Worm (Caenorhabditis elegans) whole organism, late embryonic: ENCODE measurements around the gene smu-2.
A peak's percentile ranks its signal among the peaks of the same experiment; 100 is the strongest.

Experiments used
- C08G9.2 ChIP-seq: sonication (generic microtip); optimal IDR thresholded peaks from 2 replicates; lab custom pipeline; 2016; ENCODE audit warnings: mild to moderate bottlenecking, missing genetic modification characterization, moderate library complexity, missing compliant biosample characterization
- C38D4.7 ChIP-seq: fragments of 200-800 bp; sonication (Bioruptor generic); optimal IDR thresholded peaks from 2 replicates; lab custom pipeline; 2018; ENCODE audit warnings: mild to moderate bottlenecking, missing genetic modification characterization, moderate library complexity, missing compliant biosample characterization
- F13H6.1 ChIP-seq: sonication (generic microtip); optimal IDR thresholded peaks from 2 replicates; lab custom pipeline; 2016; ENCODE audit warnings: missing genetic modification characterization, missing compliant biosample characterization
- K02D7.2 ChIP-seq: sonication (generic microtip); optimal IDR thresholded peaks from 2 replicates; lab custom pipeline; 2017; ENCODE audit warnings: mild to moderate bottlenecking, missing genetic modification characterization, missing compliant biosample characterization
- T23F11.4 ChIP-seq: fragments of 200-800 bp; sonication (Bioruptor generic); optimal IDR thresholded peaks from 2 replicates; lab custom pipeline; 2018; ENCODE audit warnings: mild to moderate bottlenecking, missing genetic modification characterization, missing compliant biosample characterization
- ahr-1 ChIP-seq: sonication (generic microtip); optimal IDR thresholded peaks from 2 replicates; lab custom pipeline; 2016; ENCODE audit warnings: missing genetic modification characterization, missing compliant biosample characterization
- ceh-14 ChIP-seq: sonication (generic microtip); optimal IDR thresholded peaks from 2 replicates; lab custom pipeline; 2016; ENCODE audit warnings: missing genotype, missing genetic modification characterization, missing compliant biosample characterization
- ceh-19 ChIP-seq: fragments of 200-800 bp; sonication (Bioruptor generic); optimal IDR thresholded peaks from 2 replicates; lab custom pipeline; 2018; ENCODE audit warnings: mild to moderate bottlenecking, missing genetic modification characterization, missing compliant biosample characterization
- ceh-2 ChIP-seq: sonication (generic microtip); optimal IDR thresholded peaks from 2 replicates; lab custom pipeline; 2016; ENCODE audit warnings: missing genotype, missing genetic modification characterization, missing compliant biosample characterization
- ceh-22 ChIP-seq: sonication (generic microtip); optimal IDR thresholded peaks from 2 replicates; lab custom pipeline; 2017; ENCODE audit warnings: missing biosample characterization, missing genetic modification characterization
- ceh-31 ChIP-seq: sonication (generic microtip); optimal IDR thresholded peaks from 2 replicates; lab custom pipeline; 2016; ENCODE audit warnings: missing genetic modification characterization, missing compliant biosample characterization
- ceh-45 ChIP-seq: fragments of 200-800 bp; sonication (Bioruptor generic); IDR thresholded peaks from 2 replicates; pipeline ENCODE4 v1.3.6; 2022; ENCODE audit warnings: missing genetic modification reagents, missing genetic modification characterization, missing compliant biosample characterization
- ceh-48 ChIP-seq: sonication (generic microtip); optimal IDR thresholded peaks from 2 replicates; lab custom pipeline; 2016; ENCODE audit warnings: missing genetic modification characterization, inconsistent platforms, missing compliant biosample characterization
- che-1 ChIP-seq: sonication (generic microtip); optimal IDR thresholded peaks from 2 replicates; lab custom pipeline; 2016; ENCODE audit warnings: mild to moderate bottlenecking, missing genetic modification characterization, missing compliant biosample characterization
- dmd-4 ChIP-seq: sonication (generic microtip); optimal IDR thresholded peaks from 2 replicates; lab custom pipeline; 2016; ENCODE audit warnings: borderline replicate concordance, missing genetic modification characterization, missing compliant biosample characterization
- dve-1 ChIP-seq: sonication (generic microtip); optimal IDR thresholded peaks from 2 replicates; lab custom pipeline; 2017; ENCODE audit warnings: antibody characterized with exemption, mild to moderate bottlenecking, missing genetic modification characterization, missing compliant biosample characterization
- elt-4 ChIP-seq: sonication (generic microtip); optimal IDR thresholded peaks from 2 replicates; lab custom pipeline; 2016; ENCODE audit warnings: missing genetic modification characterization, missing compliant biosample characterization
- eyg-1 ChIP-seq: sonication (generic microtip); optimal IDR thresholded peaks from 2 replicates; lab custom pipeline; 2016; ENCODE audit warnings: missing genotype, missing genetic modification characterization, missing compliant biosample characterization
- fkh-10 ChIP-seq: fragments of 150-350 bp; optimal IDR thresholded peaks from 2 replicates; lab custom pipeline; 2014; ENCODE audit warnings: missing biosample characterization, missing genetic modification reagents, missing genetic modification characterization
- fkh-6 ChIP-seq: sonication (generic microtip); optimal IDR thresholded peaks from 2 replicates; lab custom pipeline; 2016; ENCODE audit warnings: missing genetic modification characterization, missing compliant biosample characterization
- hlh-30 ChIP-seq: sonication (generic microtip); optimal IDR thresholded peaks from 2 replicates; lab custom pipeline; 2017; ENCODE audit warnings: antibody characterized with exemption, missing genetic modification characterization, missing compliant biosample characterization; ENCODE audit not compliant: insufficient read depth
- hlh-6 ChIP-seq: sonication (generic microtip); optimal IDR thresholded peaks from 2 replicates; lab custom pipeline; 2016; ENCODE audit warnings: missing genotype, missing genetic modification characterization, missing compliant biosample characterization
- hlh-8 ChIP-seq: sonication (generic microtip); optimal IDR thresholded peaks from 2 replicates; lab custom pipeline; 2016; ENCODE audit warnings: missing genotype, missing genetic modification characterization, missing compliant biosample characterization
- madf-2 ChIP-seq: sonication (generic microtip); optimal IDR thresholded peaks from 2 replicates; lab custom pipeline; 2017; ENCODE audit warnings: missing genetic modification characterization, missing compliant biosample characterization
- nfya-1 ChIP-seq: sonication (generic microtip); optimal IDR thresholded peaks from 2 replicates; lab custom pipeline; 2017; ENCODE audit warnings: missing genetic modification characterization, mild to moderate bottlenecking, missing compliant biosample characterization, antibody characterized with exemption, moderate library complexity
- nhr-232 ChIP-seq: sonication (generic microtip); optimal IDR thresholded peaks from 2 replicates; lab custom pipeline; 2016; ENCODE audit warnings: missing genetic modification characterization, missing compliant biosample characterization
- npax-4 ChIP-seq: sonication (generic microtip); optimal IDR thresholded peaks from 2 replicates; lab custom pipeline; 2016; ENCODE audit warnings: missing genetic modification characterization, missing compliant biosample characterization
- pat-9 ChIP-seq: fragments of 200-800 bp; sonication (Bioruptor generic); optimal IDR thresholded peaks from 2 replicates; lab custom pipeline; 2018; ENCODE audit warnings: mild to moderate bottlenecking, missing genetic modification characterization, moderate library complexity, missing compliant biosample characterization
- pax-1 ChIP-seq: fragments of 150-350 bp; optimal IDR thresholded peaks from 2 replicates; lab custom pipeline; 2014; ENCODE audit warnings: missing biosample characterization, missing genetic modification characterization
- pha-2 ChIP-seq: sonication (generic microtip); optimal IDR thresholded peaks from 2 replicates; lab custom pipeline; 2017; ENCODE audit warnings: mild to moderate bottlenecking, missing genetic modification characterization, missing compliant biosample characterization
- pha-4 ChIP-seq: fragments of 150-350 bp; optimal IDR thresholded peaks from 2 replicates; lab custom pipeline; 2018; ENCODE audit warnings: missing biosample characterization, missing genetic modification reagents, missing genetic modification characterization
- pqm-1 ChIP-seq: sonication (generic microtip); optimal IDR thresholded peaks from 2 replicates; lab custom pipeline; 2016; ENCODE audit warnings: missing genetic modification characterization, missing compliant biosample characterization
- sdc-2 ChIP-seq: sonication (generic microtip); optimal IDR thresholded peaks from 2 replicates; lab custom pipeline; 2016; ENCODE audit warnings: missing genotype, missing genetic modification characterization, missing compliant biosample characterization
- sox-2 ChIP-seq: fragments of 200-800 bp; sonication (Bioruptor generic); IDR thresholded peaks from 2 replicates; pipeline ENCODE4 v1.3.6; 2022; ENCODE audit warnings: missing genetic modification reagents, missing genetic modification characterization, missing compliant biosample characterization
- tbx-7 ChIP-seq: sonication (generic microtip); optimal IDR thresholded peaks from 2 replicates; lab custom pipeline; 2016; ENCODE audit warnings: missing genotype, missing genetic modification characterization, missing compliant biosample characterization
- ttx-3 ChIP-seq: sonication (generic microtip); optimal IDR thresholded peaks from 2 replicates; lab custom pipeline; 2016; ENCODE audit warnings: missing genetic modification reagents, missing genetic modification characterization, missing compliant biosample characterization
- unc-3 ChIP-seq, 2 experiments: fragments of 200-800 bp in 1 of 2; sonication (Bioruptor generic) in 1 of 2; sonication (generic microtip) in 1 of 2; conservative IDR thresholded peaks in 1 of 2; optimal IDR thresholded peaks in 1 of 2; 2 replicates each; pipeline versions ENCODE4 v1.3.6 to Lab custom; 2016 to 2022; ENCODE audit warnings: missing compliant biosample characterization in 2 of 2, missing genetic modification characterization in 2 of 2, missing genetic modification reagents in 1 of 2
- zip-5 ChIP-seq: sonication (generic microtip); optimal IDR thresholded peaks from 2 replicates; lab custom pipeline; 2016; ENCODE audit warnings: missing genetic modification characterization, missing compliant biosample characterization

The smu-2 gene

ce11 chrII:3502520-3503323, 20.5 kb downstream of the smu-2 start, which contains the start of the genes col-71 and Y49F6B.2 (continued):
- TF ChIP-seq C38D4.7 (GFP tag; lab: Kevin White, UChicago) = no peak
- peak; percentile 60 for TF ChIP-seq hlh-8 (tag; lab: Kevin White, UChicago)
- no peak for TF ChIP-seq fkh-6 (tag; lab: Kevin White, UChicago)
- TF ChIP-seq ahr-1 = peak; percentile 58
- TF ChIP-seq ceh-2 = peak; percentile 86
- peak; percentile 84 for TF ChIP-seq tbx-7 (tag; lab: Kevin White, UChicago)
- no peak for TF ChIP-seq npax-4 (tag; lab: Kevin White, UChicago)
- TF ChIP-seq ceh-14 (tag; lab: Kevin White, UChicago) = peak; percentile 89
- no peak for TF ChIP-seq sox-2
- TF ChIP-seq hlh-6 = no peak
- peak; percentile 96 for TF ChIP-seq ceh-31 (tag; lab: Kevin White, UChicago)
- TF ChIP-seq ceh-48 = no peak
- TF ChIP-seq dve-1 (tag; lab: Kevin White, UChicago) = no peak
- no peak for TF ChIP-seq eyg-1 (tag; lab: Kevin White, UChicago)
- peak; percentile 51 for TF ChIP-seq F13H6.1 (tag; lab: Kevin White, UChicago)
- TF ChIP-seq hlh-30 (tag; lab: Kevin White, UChicago) = no peak
- TF ChIP-seq unc-3 (GFP tag; conservative IDR thresholded peaks at IDR 0.05; lab: Robert Waterston, UW) = no peak
- peak; percentile 31 for TF ChIP-seq unc-3 (tag; optimal IDR thresholded peaks at IDR 0.05; lab: Kevin White, UChicago)
- TF ChIP-seq pat-9 = no peak
- no peak for TF ChIP-seq T23F11.4 (GFP tag; lab: Kevin White, UChicago)
- TF ChIP-seq nfya-1 (tag; lab: Kevin White, UChicago) = peak; percentile 32
- TF ChIP-seq K02D7.2 (tag; lab: Kevin White, UChicago) = no peak
- TF ChIP-seq zip-5 (tag; lab: Kevin White, UChicago) = peak; percentile 83

- no peak for TF ChIP-seq hlh-30 (tag; lab: Kevin White, UChicago)
- no peak for TF ChIP-seq ceh-22 (tag; lab: Kevin White, UChicago)
- no peak for TF ChIP-seq che-1 (tag; lab: Kevin White, UChicago)
- no peak for TF ChIP-seq pqm-1
- no peak for TF ChIP-seq pha-2 (tag; lab: Kevin White, UChicago)
- no peak for TF ChIP-seq dmd-4 (tag; lab: Kevin White, UChicago)
- no peak for TF ChIP-seq zip-5 (tag; lab: Kevin White, UChicago)
- TF ChIP-seq nhr-232 (tag; lab: Kevin White, UChicago) = no peak
- no peak for TF ChIP-seq madf-2 (tag; lab: Kevin White, UChicago)
- TF ChIP-seq eyg-1 (tag; lab: Kevin White, UChicago) = no peak
- TF ChIP-seq sdc-2 (tag; lab: Kevin White, UChicago) = no peak
- TF ChIP-seq ceh-19 = no peak
- TF ChIP-seq K02D7.2 (tag; lab: Kevin White, UChicago) = no peak
- TF ChIP-seq pax-1 = no peak
Observed at ce11 chrII:3504717-3505116, 22.5 kb downstream of the smu-2 start, which contains the start of gene cyh-1. TSS of gene cyh-1 (plus strand) at chrII:3505017.

ce11 chrII:3512240-3512639, 30.0 kb downstream of the smu-2 start, which contains the start of gene Y49F6B.19:
TSS of gene Y49F6B.19 (minus strand) at chrII:3512340.
- TF ChIP-seq pha-4 (tag; lab: Kevin White, UChicago) (no peak), C08G9.2 (tag; lab: Kevin White, UChicago) (no peak), ceh-14 (tag; lab: Kevin White, UChicago) (no peak), ceh-45 (GFP tag; lab: Robert Waterston, UW) (no peak), pha-2 (tag; lab: Kevin White, UChicago) (no peak), eyg-1 (tag; lab: Kevin White, UChicago) (no peak), nfya-1 (tag; lab: Kevin White, UChicago) (no peak), che-1 (tag; lab: Kevin White, UChicago) (no peak), ttx-3 (tag; lab: Kevin White, UChicago) (no peak), nhr-232 (tag; lab: Kevin White, UChicago) (no peak), fkh-10 (GFP tag; lab: Kevin White, UChicago) (no peak), madf-2 (tag; lab: Kevin White, UChicago) (no peak), zip-5 (tag; lab: Kevin White, UChicago) (no peak), ceh-48 (no peak), elt-4 (tag; lab: Kevin White, UChicago) (no peak), sdc-2 (tag; lab: Kevin White, UChicago) (no peak)
